Worm (Caenorhabditis elegans) whole organism, L1 larva: ENCODE results near the gene mip-1.

Source experiments
- C04F5.9 ChIP-seq: sonication (generic microtip); optimal IDR thresholded peaks from 2 replicates; lab custom pipeline; 2016; ENCODE audit warnings: missing genetic modification characterization, missing compliant biosample characterization
- C34B4.2 ChIP-seq: sonication (generic microtip); optimal IDR thresholded peaks from 2 replicates; lab custom pipeline; 2017; ENCODE audit warnings: mild to moderate bottlenecking, missing genetic modification characterization, missing compliant biosample characterization
- F16B12.6 ChIP-seq: fragments of 150-350 bp; optimal IDR thresholded peaks from 2 replicates; lab custom pipeline; 2014; ENCODE audit warnings: missing biosample characterization, missing genetic modification characterization
- Y116A8C.19 ChIP-seq: sonication (generic microtip); optimal IDR thresholded peaks from 2 replicates; lab custom pipeline; 2016; ENCODE audit warnings: missing compliant biosample characterization, missing genetic modification characterization, borderline replicate concordance
- aha-1 ChIP-seq: fragments of 150-350 bp; optimal IDR thresholded peaks from 2 replicates; lab custom pipeline; 2014; ENCODE audit warnings: missing biosample characterization, missing genetic modification characterization
- ama-1 ChIP-seq: fragments of 150-350 bp; optimal IDR thresholded peaks from 2 replicates; lab custom pipeline; 2014
- blmp-1 ChIP-seq: fragments of 150-350 bp; optimal IDR thresholded peaks from 2 replicates; lab custom pipeline; 2014; ENCODE audit warnings: missing biosample characterization, missing genetic modification characterization
- ceh-8 ChIP-seq: fragments of 200-800 bp; sonication (Bioruptor generic); optimal IDR thresholded peaks from 2 replicates; lab custom pipeline; 2018; ENCODE audit warnings: mild to moderate bottlenecking, missing genetic modification characterization, moderate library complexity, missing compliant biosample characterization
- ces-1 ChIP-seq: fragments of 150-350 bp; optimal IDR thresholded peaks from 2 replicates; lab custom pipeline; 2014; ENCODE audit warnings: missing biosample characterization, missing genetic modification reagents, missing genetic modification characterization
- dpl-1 ChIP-seq, 3 experiments: fragments of 150-350 bp in 2 of 3; sonication (generic microtip) in 1 of 3; optimal IDR thresholded peaks; 2 replicates each; lab custom pipeline; 2014 to 2017; ENCODE audit warnings: missing biosample characterization in 3 of 3, missing genetic modification characterization in 3 of 3, missing genetic modification reagents in 3 of 3
- efl-1 ChIP-seq, 4 experiments: fragments of 150-350 bp; optimal IDR thresholded peaks in 3 of 4; peaks in 1 of 4; 1 replicate in 1 of 4; 2 replicates in 3 of 4; lab custom pipeline; 2014; ENCODE audit warnings: missing biosample characterization in 2 of 4, missing genetic modification characterization in 2 of 4, missing genetic modification reagents in 2 of 4
- efl-3 ChIP-seq: fragments of 200-800 bp; sonication (Bioruptor generic); optimal IDR thresholded peaks from 2 replicates; lab custom pipeline; 2018; ENCODE audit warnings: mild to moderate bottlenecking, missing genetic modification characterization, missing compliant biosample characterization
- elt-2 ChIP-seq: sonication (generic microtip); optimal IDR thresholded peaks from 2 replicates; lab custom pipeline; 2016; ENCODE audit warnings: missing genetic modification characterization, mild to moderate bottlenecking, inconsistent platforms, missing compliant biosample characterization, missing genetic modification reagents
- elt-3 ChIP-seq, 6 experiments: fragments of 150-350 bp in 1 of 6; sonication (generic microtip); optimal IDR thresholded peaks; 2 replicates each; lab custom pipeline; 2017 to 2018; ENCODE audit warnings: missing biosample characterization in 6 of 6, missing genetic modification characterization in 6 of 6, inconsistent platforms in 1 of 6
- ets-5 ChIP-seq: fragments of 200-800 bp; sonication (Bioruptor generic); IDR thresholded peaks from 2 replicates; pipeline ENCODE4 v1.3.6; 2022; ENCODE audit warnings: missing genetic modification characterization, missing compliant biosample characterization
- fkh-10 ChIP-seq: sonication (generic microtip); optimal IDR thresholded peaks from 2 replicates; lab custom pipeline; 2017; ENCODE audit warnings: missing biosample characterization, missing genetic modification reagents, missing genetic modification characterization
- fkh-8 ChIP-seq: sonication (generic microtip); optimal IDR thresholded peaks from 2 replicates; lab custom pipeline; 2016; ENCODE audit warnings: mild to moderate bottlenecking, missing genetic modification characterization, missing compliant biosample characterization
- grh-1 ChIP-seq: fragments of 200-800 bp; sonication (Bioruptor generic); IDR thresholded peaks from 2 replicates; pipeline ENCODE4 v1.3.6; 2022; ENCODE audit warnings: missing genetic modification reagents, missing genetic modification characterization, missing compliant biosample characterization
- hlh-17 ChIP-seq: fragments of 200-800 bp; sonication (Bioruptor generic); optimal IDR thresholded peaks from 2 replicates; lab custom pipeline; 2018; ENCODE audit warnings: missing genetic modification characterization, mild to moderate bottlenecking, missing compliant biosample characterization, moderate library complexity, borderline replicate concordance
- hlh-4 ChIP-seq: sonication (generic microtip); optimal IDR thresholded peaks from 2 replicates; lab custom pipeline; 2016; ENCODE audit warnings: mild to moderate bottlenecking, missing genetic modification characterization, missing compliant biosample characterization
- irx-1 ChIP-seq: sonication (generic microtip); optimal IDR thresholded peaks from 2 replicates; lab custom pipeline; 2016; ENCODE audit warnings: missing genetic modification characterization, missing compliant biosample characterization
- isw-1 ChIP-seq: fragments of 200-800 bp; sonication (Bioruptor generic); IDR thresholded peaks from 2 replicates; pipeline ENCODE4 v1.3.6; 2022; ENCODE audit warnings: missing genetic modification characterization, missing compliant biosample characterization
- jun-1 ChIP-seq: fragments of 150-350 bp; optimal IDR thresholded peaks from 2 replicates; lab custom pipeline; 2014; ENCODE audit warnings: missing biosample characterization, missing genetic modification reagents, missing genetic modification characterization
- lin-14 ChIP-seq: fragments of 200-800 bp; sonication (Bioruptor generic); optimal IDR thresholded peaks from 2 replicates; lab custom pipeline; 2018; ENCODE audit warnings: mild to moderate bottlenecking, missing genetic modification characterization, moderate library complexity, missing compliant biosample characterization
- lin-39 ChIP-seq: fragments of 150-350 bp; optimal IDR thresholded peaks from 2 replicates; lab custom pipeline; 2014; ENCODE audit warnings: missing biosample characterization, missing genetic modification reagents, missing genetic modification characterization
- lsy-2 ChIP-seq, 2 experiments: fragments of 150-350 bp; optimal IDR thresholded peaks; 2 replicates each; lab custom pipeline; 2014; ENCODE audit warnings: missing biosample characterization in 2 of 2, missing genetic modification characterization in 2 of 2
- mab-9 ChIP-seq: fragments of 200-800 bp; sonication (Bioruptor generic); IDR thresholded peaks from 2 replicates; pipeline ENCODE4 v1.3.6; 2022; ENCODE audit warnings: missing genetic modification reagents, missing genetic modification characterization, missing compliant biosample characterization
- mdl-1 ChIP-seq, 2 experiments: fragments of 150-350 bp; optimal IDR thresholded peaks; 2 replicates each; lab custom pipeline; 2014 to 2017; ENCODE audit warnings: missing biosample characterization in 2 of 2, missing genetic modification characterization in 2 of 2, inconsistent platforms in 1 of 2
- nhr-11 ChIP-seq: fragments of 150-350 bp; optimal IDR thresholded peaks from 2 replicates; lab custom pipeline; 2014; ENCODE audit warnings: missing biosample characterization, missing genetic modification characterization
- nhr-12 ChIP-seq: sonication (generic microtip); optimal IDR thresholded peaks from 2 replicates; lab custom pipeline; 2017; ENCODE audit warnings: missing biosample characterization, missing genetic modification characterization
- nhr-19 ChIP-seq: fragments of 200-800 bp; sonication (Bioruptor generic); conservative IDR thresholded peaks from 2 replicates; pipeline ENCODE4 v1.3.6; 2022; ENCODE audit warnings: missing genetic modification characterization, missing compliant biosample characterization
- nhr-76 ChIP-seq: sonication (generic microtip); optimal IDR thresholded peaks from 2 replicates; lab custom pipeline; 2017; ENCODE audit warnings: missing biosample characterization, missing genetic modification characterization
- nhr-77 ChIP-seq: fragments of 150-350 bp; optimal IDR thresholded peaks from 2 replicates; lab custom pipeline; 2014; ENCODE audit warnings: missing biosample characterization, missing genetic modification characterization
- nhr-85 ChIP-seq: sonication (generic microtip); peaks from one replicate; lab custom pipeline; 2016; ENCODE audit warnings: missing genetic modification characterization, inconsistent platforms, missing compliant biosample characterization
- nhr-90 ChIP-seq: sonication (generic microtip); optimal IDR thresholded peaks from 2 replicates; lab custom pipeline; 2016; ENCODE audit warnings: mild to moderate bottlenecking, missing genetic modification characterization, missing compliant biosample characterization; ENCODE audit not compliant: poor library complexity
- pax-3 ChIP-seq: fragments of 200-800 bp; sonication (Bioruptor generic); optimal IDR thresholded peaks from 2 replicates; lab custom pipeline; 2018; ENCODE audit warnings: mild to moderate bottlenecking, missing genetic modification characterization, moderate library complexity, missing compliant biosample characterization
- pqm-1 ChIP-seq: sonication (generic microtip); optimal IDR thresholded peaks from 3 replicates; lab custom pipeline; 2017; ENCODE audit warnings: missing biosample characterization, missing genetic modification characterization
- snpc-4 ChIP-seq: fragments of 150-350 bp; optimal IDR thresholded peaks from 2 replicates; lab custom pipeline; 2014; ENCODE audit warnings: missing biosample characterization, missing genetic modification characterization
- snu-23 ChIP-seq: sonication (generic microtip); optimal IDR thresholded peaks from 2 replicates; lab custom pipeline; 2016; ENCODE audit warnings: missing genetic modification characterization, missing compliant biosample characterization
- swsn-7 ChIP-seq: sonication (generic microtip); optimal IDR thresholded peaks from 2 replicates; lab custom pipeline; 2016; ENCODE audit warnings: missing genetic modification characterization, missing compliant biosample characterization
- tbx-2 ChIP-seq: sonication (generic microtip); optimal IDR thresholded peaks from 2 replicates; lab custom pipeline; 2016; ENCODE audit warnings: missing genetic modification characterization, missing compliant biosample characterization
- tlp-1 ChIP-seq: fragments of 150-350 bp; optimal IDR thresholded peaks from 2 replicates; lab custom pipeline; 2014; ENCODE audit warnings: missing biosample characterization, missing genetic modification characterization
- unc-30 ChIP-seq: sonication (generic microtip); optimal IDR thresholded peaks from 2 replicates; lab custom pipeline; 2017; ENCODE audit warnings: missing biosample characterization, missing genetic modification characterization
- unc-86 ChIP-seq: sonication (generic microtip); optimal IDR thresholded peaks from 2 replicates; lab custom pipeline; 2016; ENCODE audit warnings: missing genetic modification characterization, missing compliant biosample characterization
- xbp-1 ChIP-seq: sonication (generic microtip); optimal IDR thresholded peaks from 2 replicates; lab custom pipeline; 2016; ENCODE audit warnings: missing genetic modification characterization, missing compliant biosample characterization
- zip-4 ChIP-seq: fragments of 200-800 bp; sonication (Bioruptor generic); optimal IDR thresholded peaks from 2 replicates; lab custom pipeline; 2018; ENCODE audit warnings: mild to moderate bottlenecking, missing genetic modification characterization, moderate library complexity, missing compliant biosample characterization

The mip-1 gene

ce11 chrIII:4826606-4827005, 33.7 kb downstream of the mip-1 start, which contains the start of gene F26A1.3:
TSS of gene F26A1.3 (plus strand) at chrIII:4826906.
- no peak for TF ChIP-seq lin-14 (GFP tag; lab: Kevin White, UChicago)
- TF ChIP-seq pqm-1 = no peak
- no peak for TF ChIP-seq nhr-85 (tag; lab: Kevin White, UChicago)
- TF ChIP-seq nhr-11 (tag; lab: Kevin White, UChicago) = no peak
- no peak for TF ChIP-seq irx-1 (tag; lab: Kevin White, UChicago)
- no peak for TF ChIP-seq nhr-12 (tag; lab: Kevin White, UChicago)
- no peak for TF ChIP-seq nhr-77 (tag; lab: Kevin White, UChicago)
- TF ChIP-seq nhr-76 = no peak
- TF ChIP-seq ceh-8 (GFP tag; lab: Kevin White, UChicago) = no peak
- TF ChIP-seq nhr-90 (tag; lab: Kevin White, UChicago) = no peak
- no peak for TF ChIP-seq C34B4.2 (tag; lab: Kevin White, UChicago)
- TF ChIP-seq mdl-1 (tag; optimal IDR thresholded peaks at IDR 0.05; lab: Kevin White, UChicago) = no peak
- no peak for TF ChIP-seq hlh-17
- no peak for TF ChIP-seq lsy-2 (tag; optimal IDR thresholded peaks at IDR 0.05; lab: Kevin White, UChicago)
- no peak for TF ChIP-seq hlh-4
- TF ChIP-seq unc-30 (tag; lab: Kevin White, UChicago) = no peak
- no peak for TF ChIP-seq isw-1 (GFP tag; lab: Robert Waterston, UW)

- TF ChIP-seq nhr-90 (tag; lab: Kevin White, UChicago) (no peak), zip-4 (no peak), jun-1 (tag; lab: Kevin White, UChicago) (no peak), pax-3 (tag; lab: Kevin White, UChicago) (no peak), mab-9 (GFP tag; lab: Robert Waterston, UW) (no peak), ces-1 (no peak), grh-1 (no peak), snu-23 (GFP tag; lab: Kevin White, UChicago) (no peak)
- TF ChIP-seq, all 84 proteins: peak for 0
Measured at ce11 chrIII:4829440-4829839, 36.6 kb downstream of the mip-1 start, which contains the start of gene F26A1.9. TSS of gene F26A1.9 (minus strand) at chrIII:4829540.

- TF ChIP-seq snu-23 (GFP tag; lab: Kevin White, UChicago) (no peak), nhr-19 (GFP tag; lab: Robert Waterston, UW) (no peak), efl-3 (no peak), aha-1 (no peak), Y116A8C.19 (tag; lab: Kevin White, UChicago) (no peak), mab-9 (GFP tag; lab: Robert Waterston, UW) (no peak), C04F5.9 (tag; lab: Kevin White, UChicago) (no peak), isw-1 (GFP tag; lab: Robert Waterston, UW) (no peak), ets-5 (GFP tag; lab: Robert Waterston, UW) (no peak), dpl-1 (GFP tag; optimal IDR thresholded peaks at IDR 0.05; lab: Kevin White, UChicago) (no peak), pax-3 (tag; lab: Kevin White, UChicago) (no peak), nhr-12 (tag; lab: Kevin White, UChicago) (no peak), nhr-90 (tag; lab: Kevin White, UChicago) (no peak), fkh-10 (GFP tag; lab: Kevin White, UChicago) (no peak), fkh-8 (no peak), lin-39 (tag; lab: Kevin White, UChicago) (no peak), xbp-1 (tag; lab: Kevin White, UChicago) (no peak), ama-1 (lab: Kevin White, UChicago) (no peak)
Measured at ce11 chrIII:4830207-4830606, 37.3 kb downstream of the mip-1 start, which contains the start of gene nspd-9. TSS of gene nspd-9 (minus strand) at chrIII:4830307.

- TF ChIP-seq unc-86 (tag; lab: Kevin White, UChicago) (no peak), grh-1 (no peak), nhr-77 (tag; lab: Kevin White, UChicago) (no peak), unc-30 (tag; lab: Kevin White, UChicago) (no peak), irx-1 (tag; lab: Kevin White, UChicago) (no peak), blmp-1 (tag; lab: Kevin White, UChicago) (no peak), efl-1 (optimal IDR thresholded peaks at IDR 0.05; lab: Kevin White, UChicago) (no peak), efl-1 (GFP tag; optimal IDR thresholded peaks at IDR 0.05 in 1 of 2; lab: Kevin White, UChicago) (no peak), elt-2 (tag; lab: Kevin White, UChicago) (no peak), pqm-1 (no peak), swsn-7 (tag; lab: Kevin White, UChicago) (no peak), ama-1 (lab: Kevin White, UChicago) (no peak), nhr-19 (GFP tag; lab: Robert Waterston, UW) (no peak), F16B12.6 (tag; lab: Kevin White, UChicago) (no peak), tbx-2 (tag; lab: Kevin White, UChicago) (no peak), tlp-1 (tag; lab: Kevin White, UChicago) (no peak), snpc-4 (tag; lab: Kevin White, UChicago) (no peak), elt-3 (tag; optimal IDR thresholded peaks at IDR 0.05; lab: Kevin White, UChicago) (no peak), nhr-85 (tag; lab: Kevin White, UChicago) (no peak)
Measured at ce11 chrIII:4837429-4837828, 44.5 kb downstream of the mip-1 start, which contains the start of the genes acbp-7 and F26A1.19. TSS of gene acbp-7 (plus strand) at chrIII:4837729. TSS of gene F26A1.19 (plus strand) at chrIII:4837731.
